Worm (Caenorhabditis elegans): ENCODE measurements around the gene C06A8.8.

The C06A8.8 gene

DNA sequence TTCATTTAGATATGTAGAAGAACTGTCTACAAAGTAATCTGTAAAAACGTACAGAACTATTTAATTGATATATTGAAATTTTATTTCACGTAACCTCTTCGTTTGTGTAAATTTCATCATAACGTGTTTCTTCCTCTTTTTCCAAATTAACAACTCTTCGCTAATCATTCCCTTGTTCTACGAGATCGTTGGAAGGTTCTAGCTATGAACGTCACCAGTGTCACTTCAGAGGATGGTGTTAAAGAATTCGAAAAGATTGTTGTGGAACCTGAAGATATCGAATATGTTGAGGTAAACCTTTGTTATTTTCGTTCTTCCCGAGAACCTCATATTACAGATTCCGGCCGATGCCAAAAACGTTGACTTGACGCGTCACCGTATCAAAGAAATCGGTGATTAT lies 594 bp upstream of the C06A8.8 start, which contains the start of gene C06A8.6:
Gene C06A8.6 (plus strand): TSS at position 89 of the 400 bp plus-strand sequence.
- TF ChIP-seq mab-5 (tag; optimal IDR thresholded peaks at IDR 0.05) (no peak), snpc-4 (tag; optimal IDR thresholded peaks at IDR 0.05) (no peak), cnd-1 (tag; optimal IDR thresholded peaks at IDR 0.05) (no peak), unc-39 (tag; optimal IDR thresholded peaks at IDR 0.05) (no peak), pha-4 (tag; optimal IDR thresholded peaks at IDR 0.05) (no peak), lin-32 (GFP tag; optimal IDR thresholded peaks at IDR 0.05) (no peak), tbx-8 (GFP tag; optimal IDR thresholded peaks at IDR 0.05) (no peak), lin-13 (tag; optimal IDR thresholded peaks at IDR 0.05) (no peak), bed-3 (GFP tag; optimal IDR thresholded peaks at IDR 0.05) (no peak), ham-2 (GFP tag; optimal IDR thresholded peaks at IDR 0.05) (no peak), nhr-237 (tag; optimal IDR thresholded peaks at IDR 0.05) (no peak), sptf-1 (tag; optimal IDR thresholded peaks at IDR 0.05) (no peak), sem-2 (GFP tag; optimal IDR thresholded peaks at IDR 0.05) (no peak), blmp-1 (tag; optimal IDR thresholded peaks at IDR 0.05) (no peak)

DNA sequence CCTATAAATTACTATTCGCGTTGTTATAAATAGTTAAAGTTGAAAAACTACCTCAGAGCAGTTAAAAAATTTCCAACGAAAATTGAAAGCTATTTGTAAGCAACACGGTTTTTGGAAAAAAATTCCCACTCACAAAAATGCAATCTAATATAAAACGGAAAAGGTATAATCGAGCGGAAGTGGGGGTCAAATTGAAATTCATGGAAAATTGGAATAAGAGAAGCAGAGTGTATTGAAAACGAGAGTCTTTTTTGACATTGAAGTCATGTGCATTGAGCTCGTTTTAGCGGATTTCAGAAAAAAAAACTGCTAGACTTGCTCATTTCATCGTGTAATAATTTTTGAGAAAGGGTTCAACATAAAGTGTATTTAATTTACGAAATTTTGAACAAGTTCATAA lies 1.6 kb downstream of the C06A8.8 start:
- TF ChIP-seq mls-2 (tag; optimal IDR thresholded peaks at IDR 0.05) (no peak), ztf-11 (tag; optimal IDR thresholded peaks at IDR 0.05) (no peak), hlh-1 (tag; optimal IDR thresholded peaks at IDR 0.05) (no peak), blmp-1 (tag; optimal IDR thresholded peaks at IDR 0.05) (no peak), ceh-39 (tag; optimal IDR thresholded peaks at IDR 0.05) (no peak), zip-8 (tag; optimal IDR thresholded peaks at IDR 0.05) (no peak), snpc-4 (tag; optimal IDR thresholded peaks at IDR 0.05) (no peak), pha-4 (tag; optimal IDR thresholded peaks at IDR 0.05) (no peak), sptf-1 (tag; optimal IDR thresholded peaks at IDR 0.05) (no peak), flh-1 (GFP tag; optimal IDR thresholded peaks at IDR 0.05) (no peak), cnd-1 (tag; optimal IDR thresholded peaks at IDR 0.05) (no peak), nhr-76 (tag; optimal IDR thresholded peaks at IDR 0.05) (no peak)

DNA sequence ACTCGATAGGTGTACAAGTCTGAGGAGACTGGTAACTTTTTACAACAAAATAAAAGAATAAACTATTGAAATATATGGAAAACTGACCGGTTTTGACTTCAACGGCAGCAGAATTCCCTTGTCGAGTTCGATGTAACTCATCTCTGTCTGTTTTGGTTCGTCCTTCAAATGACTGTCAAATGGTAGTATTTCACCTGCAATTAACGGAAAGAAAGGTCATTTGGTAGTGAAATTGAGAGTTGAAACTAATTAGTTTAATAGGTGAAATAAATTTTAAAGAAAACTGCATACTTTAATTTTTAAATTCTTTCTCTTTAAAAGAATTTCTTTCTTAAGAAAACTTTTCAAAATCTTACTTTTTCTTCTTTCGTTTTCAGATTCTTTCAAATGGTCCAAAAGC lies 2.6 kb downstream of the C06A8.8 start:
- TF ChIP-seq lin-32 (GFP tag; optimal IDR thresholded peaks at IDR 0.05) (no peak), nhr-28 (tag; optimal IDR thresholded peaks at IDR 0.05) (no peak), lin-13 (tag; optimal IDR thresholded peaks at IDR 0.05) (no peak), zip-8 (tag; optimal IDR thresholded peaks at IDR 0.05) (no peak), bed-3 (GFP tag; optimal IDR thresholded peaks at IDR 0.05) (no peak), M03D4.4 (tag; optimal IDR thresholded peaks at IDR 0.05) (no peak), lsy-2 (tag; optimal IDR thresholded peaks at IDR 0.05) (no peak), cnd-1 (tag; optimal IDR thresholded peaks at IDR 0.05) (no peak), ceh-83 (GFP tag; optimal IDR thresholded peaks at IDR 0.05) (no peak), ceh-39 (tag; optimal IDR thresholded peaks at IDR 0.05) (no peak)

DNA sequence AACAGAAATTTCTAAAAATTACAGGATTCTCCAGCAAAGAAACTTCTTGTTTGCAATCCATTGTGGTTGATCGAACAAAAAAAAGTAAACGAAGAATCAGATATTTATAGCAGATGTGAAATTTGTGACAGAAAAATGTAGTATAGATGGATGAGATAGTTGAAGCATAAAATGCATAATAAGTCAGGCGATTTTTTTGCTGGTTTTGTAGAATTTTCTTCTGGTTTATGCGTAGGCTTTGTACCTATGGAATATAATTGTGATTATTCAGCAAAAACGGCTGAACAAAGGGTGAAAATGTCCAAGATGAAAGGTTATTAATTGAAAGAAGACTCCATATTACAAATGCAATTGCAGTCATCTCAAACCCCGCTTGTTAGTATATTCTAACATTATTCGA lies 6.4 kb downstream of the C06A8.8 start, which contains the start of gene srh-39:
Gene srh-39 (minus strand): TSS at position 101 of the 400 bp plus-strand sequence.
- no peak for TF ChIP-seq unc-120 (tag; optimal IDR thresholded peaks at IDR 0.05; ENCODE audit: poor library complexity, severe bottlenecking)
- TF ChIP-seq lsy-2 (tag; optimal IDR thresholded peaks at IDR 0.05) = no peak
- no peak for TF ChIP-seq bed-3 (GFP tag; optimal IDR thresholded peaks at IDR 0.05)
- TF ChIP-seq zip-8 (tag; optimal IDR thresholded peaks at IDR 0.05) = no peak
- no peak for TF ChIP-seq snpc-4 (tag; optimal IDR thresholded peaks at IDR 0.05)
- no peak for TF ChIP-seq cnd-1 (tag; optimal IDR thresholded peaks at IDR 0.05)
- no peak for TF ChIP-seq lin-32 (GFP tag; optimal IDR thresholded peaks at IDR 0.05)
- TF ChIP-seq nhr-2 (tag; optimal IDR thresholded peaks at IDR 0.05) = no peak
- TF ChIP-seq elt-3 (tag; optimal IDR thresholded peaks at IDR 0.05) = no peak
- no peak for TF ChIP-seq lin-13 (tag; optimal IDR thresholded peaks at IDR 0.05)
- TF ChIP-seq hlh-1 (tag; optimal IDR thresholded peaks at IDR 0.05) = no peak
- TF ChIP-seq ceh-43 (GFP tag; optimal IDR thresholded peaks at IDR 0.05) = no peak
- no peak for TF ChIP-seq elt-1 (tag; optimal IDR thresholded peaks at IDR 0.05; ENCODE audit: borderline replicate concordance, insufficient read depth)

DNA sequence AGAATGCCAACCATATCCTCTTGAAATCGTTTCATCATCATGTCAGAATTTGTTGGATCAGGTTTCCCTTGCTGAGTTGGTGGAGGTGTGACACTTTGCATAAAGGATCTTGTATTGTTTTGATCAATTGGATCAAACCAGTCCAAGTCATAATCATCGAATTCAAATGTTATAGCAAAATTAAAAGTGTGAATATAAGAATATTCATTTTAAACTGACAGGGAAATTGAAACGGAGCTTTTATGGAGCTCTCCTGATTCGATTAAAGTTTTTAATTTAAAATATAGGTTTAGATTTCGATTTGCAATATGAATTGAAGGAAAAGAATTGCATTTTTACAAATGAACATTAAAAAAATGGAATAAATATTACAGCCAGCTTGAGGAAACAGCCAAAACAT lies 8.2 kb downstream of the C06A8.8 start, which contains the start of gene B0228.9:
Gene B0228.9 (minus strand): TSS at position 101 of the 400 bp plus-strand sequence.
- TF ChIP-seq hlh-1 (tag; optimal IDR thresholded peaks at IDR 0.05) (no peak), mls-2 (tag; optimal IDR thresholded peaks at IDR 0.05) (no peak), nhr-28 (tag; optimal IDR thresholded peaks at IDR 0.05) (no peak), nhr-237 (tag; optimal IDR thresholded peaks at IDR 0.05) (no peak), mab-5 (tag; optimal IDR thresholded peaks at IDR 0.05) (no peak), unc-62 (GFP tag; optimal IDR thresholded peaks at IDR 0.05) (no peak), ceh-43 (GFP tag; optimal IDR thresholded peaks at IDR 0.05) (no peak), lsy-2 (tag; optimal IDR thresholded peaks at IDR 0.05) (no peak), lin-13 (tag; optimal IDR thresholded peaks at IDR 0.05) (no peak), zip-8 (tag; optimal IDR thresholded peaks at IDR 0.05) (no peak), ham-2 (GFP tag; optimal IDR thresholded peaks at IDR 0.05) (no peak), cnd-1 (tag; optimal IDR thresholded peaks at IDR 0.05) (no peak), mep-1 (tag; optimal IDR thresholded peaks at IDR 0.05) (no peak), nhr-2 (tag; optimal IDR thresholded peaks at IDR 0.05) (no peak), lin-32 (GFP tag; optimal IDR thresholded peaks at IDR 0.05) (no peak)
